Worm (Caenorhabditis elegans): ENCODE data around the gene F44E2.9.

DNA sequence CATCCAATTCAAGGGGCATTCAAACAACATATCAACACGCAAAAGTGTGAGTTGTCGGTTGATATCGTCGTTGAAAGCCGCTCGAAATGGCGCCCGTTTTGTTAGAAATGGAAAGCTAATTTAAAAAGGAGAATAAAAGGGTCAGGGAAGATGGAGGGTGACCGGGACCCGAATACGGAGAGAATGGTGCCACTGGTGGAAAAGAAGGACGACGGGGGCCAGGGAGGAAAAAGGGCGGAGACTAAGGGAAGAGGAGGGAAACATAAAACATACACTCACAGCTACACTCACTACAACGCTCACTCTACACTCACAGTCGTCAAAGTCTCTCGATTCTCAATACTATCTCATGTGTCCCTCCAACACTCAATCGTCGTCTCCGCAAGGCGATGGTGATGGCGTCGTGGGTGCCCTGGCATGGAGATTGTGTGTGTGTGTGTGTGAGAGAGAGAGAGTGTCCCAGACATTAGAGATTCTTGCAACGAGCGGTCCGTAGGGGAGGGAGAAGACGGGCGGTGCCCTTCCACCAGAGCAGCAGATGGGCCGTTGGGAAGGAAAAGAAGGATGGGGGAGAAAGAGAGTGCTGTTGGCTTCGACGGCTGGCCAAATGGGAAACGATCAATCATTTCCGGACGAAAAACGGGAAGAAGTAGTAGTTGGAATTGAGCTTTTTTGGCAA lies 23.8 kb upstream of the F44E2.9 start:
- TF ChIP-seq nhr-76 (tag; optimal IDR thresholded peaks at IDR 0.05): no peak
- TF ChIP-seq fos-1 (tag; optimal IDR thresholded peaks at IDR 0.05): no peak
- peak; percentile 88 for TF ChIP-seq ama-1 (optimal IDR thresholded peaks at IDR 0.05)
- no peak for TF ChIP-seq pha-4 (tag; optimal IDR thresholded peaks at IDR 0.05)
- peak; percentile 88 for TF ChIP-seq fkh-10 (GFP tag; optimal IDR thresholded peaks at IDR 0.05)
- TF ChIP-seq ceh-82 (tag; optimal IDR thresholded peaks at IDR 0.05): no peak
- TF ChIP-seq nhr-237 (tag; optimal IDR thresholded peaks at IDR 0.05): no peak

Data from whole organism, L3 larva.